Worm (Caenorhabditis elegans): ENCODE data around the gene F35D11.3.

DNA sequence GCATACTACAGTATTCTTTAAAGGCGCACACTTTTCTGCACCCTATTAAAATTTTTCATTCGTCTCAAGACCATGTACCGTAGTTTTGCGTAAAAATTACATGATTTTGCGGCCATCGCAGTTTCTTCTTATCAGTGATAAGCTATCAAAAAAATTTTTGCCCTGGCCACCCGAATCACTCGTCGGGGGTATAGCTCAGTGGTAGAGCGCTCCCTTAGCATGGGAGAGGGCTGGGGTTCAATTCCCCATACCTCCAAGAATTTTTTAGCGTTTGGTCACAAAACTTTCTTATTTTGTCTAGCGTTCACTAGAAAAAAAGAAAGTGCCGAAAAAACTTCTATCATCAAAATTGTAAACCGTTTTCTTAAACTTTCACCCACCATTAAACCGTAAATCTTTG is 43.0 kb upstream of the F35D11.3 start:
- TF ChIP-seq ets-4 (GFP tag; optimal IDR thresholded peaks at IDR 0.05) (no peak), nfya-1 (tag; optimal IDR thresholded peaks at IDR 0.05; ENCODE audit: borderline replicate concordance, insufficient read depth) (no peak)
